Worm (Caenorhabditis elegans): ENCODE data around the gene acdh-13.

DNA sequence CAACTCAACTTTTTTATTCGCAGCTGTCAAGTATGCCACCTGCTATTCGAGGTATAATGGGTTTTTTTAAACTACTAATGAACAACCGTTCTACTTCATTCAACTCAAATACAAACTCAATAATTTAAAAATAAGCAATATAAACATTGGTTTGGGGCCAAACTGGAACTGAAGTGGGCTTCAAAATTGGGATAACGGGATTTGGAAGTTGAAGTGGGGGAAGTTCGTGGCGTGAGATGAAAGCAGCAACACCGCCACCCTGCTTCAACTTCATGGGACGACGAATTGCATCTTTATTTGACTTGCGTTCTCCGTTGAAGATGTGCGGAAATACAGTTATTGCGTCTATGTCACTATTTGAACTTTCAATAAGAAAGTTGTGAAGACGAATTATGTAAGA lies 20.1 kb downstream of the acdh-13 start:
- TF ChIP-seq med-1 (GFP tag; optimal IDR thresholded peaks at IDR 0.05; ENCODE audit: insufficient read depth) = no peak
- no peak for TF ChIP-seq T22C8.4 (GFP tag; IDR thresholded peaks at IDR 0.05)

All from whole organism, midembryonic.